Fruit fly (Drosophila melanogaster) whole organism, embryonic: Measurements from ENCODE around the gene mRpL20.

Experiments used
- Atf-2 ChIP-seq: fragments of 200-800 bp; sonication (Bioruptor generic); optimal IDR thresholded peaks from 2 replicates; lab custom pipeline; 2016; ENCODE audit warnings: missing biosample characterization, missing genetic modification characterization
- CG10267 ChIP-seq: fragments of 200-800 bp; sonication (Bioruptor generic); optimal IDR thresholded peaks from 2 replicates; lab custom pipeline; 2018; ENCODE audit warnings: missing biosample characterization, mild to moderate bottlenecking, missing genetic modification characterization, moderate library complexity
- CG11247 ChIP-seq: fragments of 200-800 bp; sonication (Bioruptor generic); IDR thresholded peaks from 2 replicates; pipeline ENCODE4 v1.3.6; 2022; ENCODE audit warnings: missing biosample characterization, missing genetic modification characterization
- CG11560 ChIP-seq: fragments of 200-800 bp; sonication (Bioruptor generic); IDR thresholded peaks from 3 replicates; pipeline ENCODE4 v1.3.6; 2022; ENCODE audit warnings: missing biosample characterization, missing genetic modification characterization
- CG14441 ChIP-seq: fragments of 200-800 bp; sonication (Bioruptor generic); IDR thresholded peaks from 2 replicates; pipeline ENCODE4 v1.3.6; 2022; ENCODE audit warnings: missing biosample characterization, missing genetic modification characterization
- CG15269 ChIP-seq: fragments of 200-800 bp; sonication (Bioruptor generic); optimal IDR thresholded peaks from 2 replicates; lab custom pipeline; 2018; ENCODE audit warnings: missing biosample characterization, mild to moderate bottlenecking, missing genetic modification characterization, moderate library complexity
- CG15514 ChIP-seq: fragments of 200-800 bp; sonication (Bioruptor generic); optimal IDR thresholded peaks from 3 replicates; lab custom pipeline; 2017; ENCODE audit warnings: missing biosample characterization, missing genetic modification characterization, mild to moderate bottlenecking, moderate library complexity, missing genetic modification reagents
- CG1603 ChIP-seq: fragments of 200-800 bp; sonication (Bioruptor generic); optimal IDR thresholded peaks from 2 replicates; lab custom pipeline; 2019; ENCODE audit warnings: missing biosample characterization, mild to moderate bottlenecking, missing genetic modification characterization, moderate library complexity
- CG16813 ChIP-seq: fragments of 200-800 bp; sonication (Bioruptor generic); IDR thresholded peaks from 3 replicates; pipeline ENCODE4 v1.3.6; 2022; ENCODE audit warnings: missing biosample characterization, missing genetic modification characterization; ENCODE audit not compliant: partially characterized antibody
- CG17186 ChIP-seq: fragments of 200-800 bp; sonication (Bioruptor generic); optimal IDR thresholded peaks from 3 replicates; lab custom pipeline; 2017; ENCODE audit warnings: missing biosample characterization, missing genetic modification reagents, missing genetic modification characterization
- CG17568 ChIP-seq: fragments of 200-800 bp; sonication (Bioruptor generic); optimal IDR thresholded peaks from 2 replicates; lab custom pipeline; 2018; ENCODE audit warnings: missing biosample characterization, mild to moderate bottlenecking, missing genetic modification characterization, moderate library complexity
- CG18011 ChIP-seq: fragments of 200-800 bp; sonication (Bioruptor generic); optimal IDR thresholded peaks from 2 replicates; lab custom pipeline; 2017; ENCODE audit warnings: missing biosample characterization, missing genetic modification characterization, mild to moderate bottlenecking, moderate library complexity, missing genotype
- CG42726 ChIP-seq: fragments of 200-800 bp; sonication (Bioruptor generic); IDR thresholded peaks from 2 replicates; pipeline ENCODE4 v1.3.6; 2022; ENCODE audit warnings: missing biosample characterization, missing genetic modification characterization; ENCODE audit not compliant: partially characterized antibody
- CG4360 ChIP-seq: fragments of 200-800 bp; sonication (Bioruptor generic); IDR thresholded peaks from 2 replicates; pipeline ENCODE4 v1.3.6; 2022; ENCODE audit warnings: missing biosample characterization, missing genetic modification characterization
- CG4404 ChIP-seq: fragments of 200-800 bp; sonication (Bioruptor generic); IDR thresholded peaks from 2 replicates; pipeline ENCODE4 v1.3.6; 2022; ENCODE audit warnings: missing biosample characterization, missing genetic modification characterization
- CG6272 ChIP-seq: fragments of 200-800 bp; sonication (Bioruptor generic); IDR thresholded peaks from 2 replicates; pipeline ENCODE4 v1.3.6; 2022; ENCODE audit warnings: missing biosample characterization, missing genetic modification characterization
- CG6791 ChIP-seq: fragments of 200-800 bp; sonication (Bioruptor generic); IDR thresholded peaks from 3 replicates; pipeline ENCODE4 v1.3.6; 2022; ENCODE audit warnings: missing biosample characterization, missing genetic modification characterization; ENCODE audit not compliant: partially characterized antibody
- CG7372 ChIP-seq: fragments of 200-800 bp; sonication (Bioruptor generic); IDR thresholded peaks from 2 replicates; pipeline ENCODE4 v1.3.6; 2022; ENCODE audit warnings: missing biosample characterization, missing genetic modification characterization
- CG9437 ChIP-seq: fragments of 200-800 bp; sonication (Bioruptor generic); optimal IDR thresholded peaks from 2 replicates; lab custom pipeline; 2018; ENCODE audit warnings: missing biosample characterization, mild to moderate bottlenecking, missing genetic modification characterization
- Dip2 ChIP-seq: fragments of 200-800 bp; sonication (Bioruptor generic); IDR thresholded peaks from 2 replicates; pipeline ENCODE4 v1.3.6; 2022; ENCODE audit warnings: missing biosample characterization, missing genetic modification characterization
- Dip3 ChIP-seq: fragments of 200-800 bp; sonication (Bioruptor generic); optimal IDR thresholded peaks from 3 replicates; lab custom pipeline; 2016; ENCODE audit warnings: missing biosample characterization, missing genetic modification characterization
- Dref ChIP-seq: fragments of 200-800 bp; sonication (Bioruptor generic); IDR thresholded peaks from 2 replicates; pipeline ENCODE4 v1.3.6; 2022; ENCODE audit warnings: missing biosample characterization, missing genetic modification characterization
- Fer2 ChIP-seq: fragments of 200-800 bp; sonication (Bioruptor generic); optimal IDR thresholded peaks from 2 replicates; lab custom pipeline; 2018; ENCODE audit warnings: missing biosample characterization, mild to moderate bottlenecking, missing genetic modification characterization, moderate library complexity
- Fer3 ChIP-seq: fragments of 200-800 bp; sonication (Bioruptor generic); optimal IDR thresholded peaks from 2 replicates; lab custom pipeline; 2018; ENCODE audit warnings: missing biosample characterization, mild to moderate bottlenecking, missing genetic modification characterization, moderate library complexity
- Gug ChIP-seq: fragments of 200-800 bp; sonication (Bioruptor generic); IDR thresholded peaks from 4 replicates; pipeline ENCODE4 v1.3.6; 2022; ENCODE audit warnings: missing biosample characterization, missing genetic modification characterization
- HLH4C ChIP-seq: fragments of 200-800 bp; sonication (Bioruptor generic); IDR thresholded peaks from 3 replicates; pipeline ENCODE4 v1.3.6; 2022; ENCODE audit warnings: missing biosample characterization, missing genetic modification characterization; ENCODE audit not compliant: partially characterized antibody
- Hmr ChIP-seq: fragments of 200-800 bp; sonication (Bioruptor generic); optimal IDR thresholded peaks from 3 replicates; lab custom pipeline; 2017; ENCODE audit warnings: mild to moderate bottlenecking, missing biosample characterization, missing genetic modification reagents, missing genetic modification characterization
- Max ChIP-seq: fragments of 200-800 bp; sonication (Bioruptor generic); optimal IDR thresholded peaks from 2 replicates; lab custom pipeline; 2016; ENCODE audit warnings: missing biosample characterization, mild to moderate bottlenecking, missing genetic modification characterization
- Med ChIP-seq: fragments of 200-800 bp; sonication (Bioruptor generic); peaks from one replicate; lab custom pipeline; 2016; ENCODE audit warnings: missing biosample characterization, missing genetic modification characterization, mild to moderate bottlenecking, inconsistent platforms, moderate library complexity
- Myb ChIP-seq: fragments of 200-800 bp; sonication (Bioruptor generic); optimal IDR thresholded peaks from 2 replicates; lab custom pipeline; 2016; ENCODE audit warnings: missing biosample characterization, missing genetic modification characterization
- Nf-YA ChIP-seq: fragments of 200-800 bp; sonication (Bioruptor generic); IDR thresholded peaks from 2 replicates; pipeline ENCODE4 v1.3.6; 2022; ENCODE audit warnings: missing biosample characterization, missing genetic modification characterization
- Oaz ChIP-seq: fragments of 200-800 bp; sonication (Bioruptor generic); IDR thresholded peaks from 2 replicates; pipeline ENCODE4 v1.3.6; 2022; ENCODE audit warnings: missing biosample characterization, missing genetic modification characterization
- Poxn ChIP-seq: fragments of 200-800 bp; sonication (Bioruptor generic); IDR thresholded peaks from 2 replicates; pipeline ENCODE4 v1.3.6; 2022; ENCODE audit warnings: missing biosample characterization, missing genetic modification characterization
- Sry-δ ChIP-seq: fragments of 200-800 bp; sonication (Bioruptor generic); optimal IDR thresholded peaks from 2 replicates; lab custom pipeline; 2016; ENCODE audit warnings: missing biosample characterization, missing genetic modification characterization
- aop ChIP-seq: fragments of 200-800 bp; sonication (Bioruptor generic); IDR thresholded peaks from 2 replicates; pipeline ENCODE4 v1.3.6; 2022; ENCODE audit warnings: missing biosample characterization, missing genetic modification characterization
- bigmax ChIP-seq: fragments of 200-800 bp; sonication (Bioruptor generic); optimal IDR thresholded peaks from 2 replicates; lab custom pipeline; 2018; ENCODE audit warnings: missing biosample characterization, mild to moderate bottlenecking, missing genetic modification characterization
- chif ChIP-seq, 2 experiments: fragments of 200-800 bp; sonication (Bioruptor generic); optimal IDR thresholded peaks; 3 replicates each; lab custom pipeline; 2016; ENCODE audit warnings: missing biosample characterization in 2 of 2, missing genetic modification characterization in 2 of 2
- ems ChIP-seq: fragments of 200-800 bp; sonication (Bioruptor generic); optimal IDR thresholded peaks from 3 replicates; lab custom pipeline; 2016; ENCODE audit warnings: missing biosample characterization, missing genetic modification characterization
- fd96Cb ChIP-seq: fragments of 200-800 bp; sonication (Bioruptor generic); optimal IDR thresholded peaks from 2 replicates; lab custom pipeline; 2018; ENCODE audit warnings: missing biosample characterization, mild to moderate bottlenecking, missing genetic modification characterization, moderate library complexity
- grau ChIP-seq: fragments of 200-800 bp; optimal IDR thresholded peaks from 3 replicates; lab custom pipeline; 2019; ENCODE audit warnings: missing biosample characterization, mild to moderate bottlenecking, missing genetic modification characterization, moderate library complexity
- hb ChIP-seq: fragments of 200-800 bp; sonication (Bioruptor generic); IDR thresholded peaks from 3 replicates; pipeline ENCODE4 v1.3.6; 2022; ENCODE audit warnings: missing biosample characterization, missing genetic modification characterization; ENCODE audit not compliant: partially characterized antibody
- her ChIP-seq: fragments of 200-800 bp; sonication (Bioruptor generic); optimal IDR thresholded peaks from 2 replicates; lab custom pipeline; 2016; ENCODE audit warnings: missing biosample characterization, missing genetic modification characterization
- lilli ChIP-seq: fragments of 200-800 bp; sonication (Bioruptor generic); optimal IDR thresholded peaks from 3 replicates; lab custom pipeline; 2016; ENCODE audit warnings: missing biosample characterization, missing genetic modification characterization
- nmo ChIP-seq: fragments of 200-800 bp; sonication (Bioruptor generic); optimal IDR thresholded peaks from 2 replicates; lab custom pipeline; 2018; ENCODE audit warnings: missing biosample characterization, mild to moderate bottlenecking, missing genetic modification characterization, moderate library complexity
- p53 ChIP-seq: fragments of 200-800 bp; sonication (Bioruptor generic); optimal IDR thresholded peaks from 2 replicates; lab custom pipeline; 2016; ENCODE audit warnings: missing biosample characterization, missing genetic modification characterization
- sna ChIP-seq: fragments of 200-800 bp; sonication (Bioruptor generic); IDR thresholded peaks from 2 replicates; pipeline ENCODE4 v1.3.6; 2022; ENCODE audit warnings: missing biosample characterization, missing genetic modification characterization; ENCODE audit not compliant: partially characterized antibody
- sob ChIP-seq: fragments of 200-800 bp; sonication (Bioruptor generic); IDR thresholded peaks from 2 replicates; pipeline ENCODE4 v1.3.6; 2022; ENCODE audit warnings: missing biosample characterization, missing genetic modification characterization
- sqz ChIP-seq: fragments of 200-800 bp; sonication (Bioruptor generic); optimal IDR thresholded peaks from 3 replicates; lab custom pipeline; 2018; ENCODE audit warnings: missing biosample characterization, mild to moderate bottlenecking, missing genetic modification characterization
- tll ChIP-seq, 2 experiments: fragments of 200-800 bp in 1 of 2; fragments of >200 bp in 1 of 2; sonication (Bioruptor generic) in 1 of 2; optimal IDR thresholded peaks; 2 replicates each; lab custom pipeline; 2017 to 2019; ENCODE audit warnings: missing biosample characterization in 2 of 2, missing genetic modification characterization in 2 of 2, mild to moderate bottlenecking in 1 of 2, moderate library complexity in 1 of 2
- tup ChIP-seq: fragments of 200-800 bp; sonication (Bioruptor generic); optimal IDR thresholded peaks from 2 replicates; lab custom pipeline; 2016; ENCODE audit warnings: missing biosample characterization, mild to moderate bottlenecking, missing genetic modification characterization, moderate library complexity

The mRpL20 gene

DNA sequence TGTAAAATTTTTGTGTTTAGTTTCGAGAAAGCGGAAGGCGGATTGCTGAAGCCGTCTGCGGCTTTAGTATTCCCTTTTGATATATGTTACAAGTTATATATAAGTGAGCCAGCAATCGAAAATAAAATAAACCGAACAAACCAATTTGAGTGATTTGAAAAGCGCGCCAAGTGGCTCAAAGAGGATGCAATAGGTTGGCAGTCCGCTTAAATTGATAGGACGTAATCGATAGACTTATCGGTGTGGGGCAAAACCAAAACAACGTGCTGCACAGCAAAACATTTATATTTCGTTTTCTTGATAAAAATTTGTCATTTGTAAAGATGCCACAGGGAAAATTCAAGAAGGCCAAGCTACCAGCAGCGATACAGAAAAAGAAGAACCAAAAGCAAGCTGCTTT is 29.1 kb upstream of the mRpL20 start, which contains the start of gene CG11279 (continued):
- TF ChIP-seq tup (no peak), hb (GFP tag; lab: Robert Waterston, UW) (0 out of 3 replicates have a peak, but pooled peaks have one; percentile 59), CG4360 (GFP tag; lab: Robert Waterston, UW) (peak; percentile 34; the same call in 1 of the 2 replicates), p53 (no peak), Dip2 (GFP tag; lab: Robert Waterston, UW) (no peak), Fer2 (no peak), Myb (GFP tag; lab: Kevin White, UChicago) (peak; percentile 0), Max (GFP tag; lab: Kevin White, UChicago) (peak; percentile 46), CG6791 (GFP tag; lab: Robert Waterston, UW) (peak; percentile 73), CG16813 (GFP tag; lab: Robert Waterston, UW) (peak; percentile 68), CG10267 (tag; lab: Kevin White, UChicago) (peak; percentile 31), CG42726 (GFP tag; lab: Robert Waterston, UW) (peak; percentile 39; the same call in 1 of the 2 replicates), HLH4C (GFP tag; lab: Robert Waterston, UW) (peak; percentile 76), sna (peak; percentile 54; the same call in 1 of the 2 replicates), CG1603 (tag; lab: Kevin White, UChicago) (peak; percentile 50), CG15514 (GFP tag; lab: Kevin White, UChicago) (peak; percentile 45), CG18011 (GFP tag; lab: Kevin White, UChicago) (peak; percentile 4), Dref (peak; percentile 94), CG7372 (GFP tag; lab: Robert Waterston, UW) (no peak), CG17186 (GFP tag; lab: Kevin White, UChicago) (peak; percentile 12), Poxn (GFP tag; lab: Robert Waterston, UW) (no peak), Med (GFP tag; lab: Kevin White, UChicago) (peak; percentile 83), CG14441 (no peak), grau (tag; lab: Kevin White, UChicago) (peak; percentile 6), CG11560 (tag; lab: Robert Waterston, UW) (no peak)

dm6 chr3L:13044335-13044814 is 26.7 kb upstream of the mRpL20 start, which contains the start of gene Syx13:
Gene Syx13, plus strand, starts transcription at chr3L:13044434.
- peak; percentile 35 for TF ChIP-seq nmo (GFP tag; lab: Kevin White, UChicago)
- TF ChIP-seq CG9437 (GFP tag; lab: Kevin White, UChicago), result no peak
- no peak for TF ChIP-seq fd96Cb (tag; lab: Kevin White, UChicago)
- TF ChIP-seq Oaz, result no peak
- no peak for TF ChIP-seq tll (GFP tag; optimal IDR thresholded peaks at IDR 0.05; lab: Kevin White, UChicago)
- TF ChIP-seq chif (GFP tag; optimal IDR thresholded peaks at IDR 0.05; lab: Kevin White, UChicago), result no peak
- TF ChIP-seq Hmr, result peak; percentile 47
- no peak for TF ChIP-seq lilli (GFP tag; lab: Kevin White, UChicago)
- 0 out of 2 replicates have a peak, but pooled peaks have one; percentile 51 for TF ChIP-seq sob
- peak; percentile 39 for TF ChIP-seq bigmax (GFP tag; lab: Kevin White, UChicago)
- 0 out of 2 replicates have a peak, but pooled peaks have one; percentile 18 for TF ChIP-seq CG6272
- TF ChIP-seq Fer3 (tag; lab: Kevin White, UChicago), result no peak
- peak; percentile 61 for TF ChIP-seq Sry-δ
- TF ChIP-seq her (GFP tag; lab: Kevin White, UChicago), result no peak
- TF ChIP-seq CG15269, result no peak
- no peak for TF ChIP-seq Nf-YA (GFP tag; lab: Robert Waterston, UW)
- TF ChIP-seq Atf-2 (GFP tag; lab: Kevin White, UChicago), result no peak
- no peak for TF ChIP-seq ems (GFP tag; lab: Kevin White, UChicago)
- TF ChIP-seq Gug, result no peak
- no peak for TF ChIP-seq CG4404 (GFP tag; lab: Robert Waterston, UW)
- no peak for TF ChIP-seq CG17568 (GFP tag; lab: Kevin White, UChicago)
- no peak for TF ChIP-seq CG11247 (GFP tag; lab: Robert Waterston, UW)
- TF ChIP-seq aop (GFP tag; lab: Robert Waterston, UW), result no peak
- TF ChIP-seq sqz (GFP tag; lab: Kevin White, UChicago), result no peak
- TF ChIP-seq Dip3, result no peak
